Worm (Caenorhabditis elegans) whole organism, young adult: Measurements from ENCODE around the gene endu-2.

Experiments used
- F33H1.4 ChIP-seq: fragments of 200-800 bp; sonication (Bioruptor generic); IDR thresholded peaks from 2 replicates; pipeline ENCODE4 v1.3.6; 2022; ENCODE audit warnings: missing genetic modification reagents, missing genetic modification characterization, missing compliant biosample characterization
- K12H6.12 ChIP-seq: fragments of 200-800 bp; sonication (Bioruptor generic); optimal IDR thresholded peaks from 2 replicates; lab custom pipeline; 2018; ENCODE audit warnings: mild to moderate bottlenecking, missing genetic modification characterization, missing compliant biosample characterization
- Y56A3A.18 ChIP-seq: fragments of 200-800 bp; sonication (Bioruptor generic); IDR thresholded peaks from 2 replicates; pipeline ENCODE4 v1.3.6; 2022; ENCODE audit warnings: missing genetic modification reagents, missing genetic modification characterization, missing compliant biosample characterization
- ZK185.1 ChIP-seq: sonication (generic microtip); optimal IDR thresholded peaks from 2 replicates; lab custom pipeline; 2016; ENCODE audit warnings: mild to moderate bottlenecking, missing genetic modification characterization, missing compliant biosample characterization; ENCODE audit not compliant: poor library complexity, severe bottlenecking
- akir-1 ChIP-seq: fragments of 200-800 bp; sonication (Bioruptor generic); optimal IDR thresholded peaks from 2 replicates; lab custom pipeline; 2018; ENCODE audit warnings: mild to moderate bottlenecking, missing genetic modification characterization, moderate library complexity, missing compliant biosample characterization
- aptf-2 ChIP-seq: fragments of 200-800 bp; sonication (Bioruptor generic); conservative IDR thresholded peaks from 2 replicates; pipeline ENCODE4 v1.3.6; 2022; ENCODE audit warnings: missing genetic modification reagents, missing genetic modification characterization, missing compliant biosample characterization
- atf-7 ChIP-seq: sonication (generic microtip); optimal IDR thresholded peaks from 2 replicates; lab custom pipeline; 2017; ENCODE audit warnings: mild to moderate bottlenecking, missing genetic modification characterization, missing compliant biosample characterization
- attf-3 ChIP-seq: fragments of 200-800 bp; sonication (Bioruptor generic); conservative IDR thresholded peaks from 2 replicates; pipeline ENCODE4 v1.3.6; 2022; ENCODE audit warnings: missing genetic modification reagents, missing genetic modification characterization, missing compliant biosample characterization
- attf-5 ChIP-seq: fragments of 200-800 bp; sonication (Bioruptor generic); optimal IDR thresholded peaks from 2 replicates; lab custom pipeline; 2018; ENCODE audit warnings: mild to moderate bottlenecking, missing genetic modification characterization, missing compliant biosample characterization
- attf-6 ChIP-seq: fragments of 200-800 bp; sonication (Bioruptor generic); IDR thresholded peaks from 2 replicates; pipeline ENCODE4 v1.3.6; 2022; ENCODE audit warnings: missing genetic modification reagents, missing genetic modification characterization, missing compliant biosample characterization
- bed-2 ChIP-seq: fragments of 200-800 bp; sonication (Bioruptor generic); IDR thresholded peaks from 2 replicates; pipeline ENCODE4 v1.3.6; 2022; ENCODE audit warnings: missing genetic modification reagents, missing genetic modification characterization, missing compliant biosample characterization
- ccch-3 ChIP-seq: fragments of 200-800 bp; sonication (Bioruptor generic); optimal IDR thresholded peaks from 2 replicates; lab custom pipeline; 2018; ENCODE audit warnings: mild to moderate bottlenecking, missing genetic modification characterization, missing compliant biosample characterization
- cebp-1 ChIP-seq, 2 experiments: fragments of 200-800 bp in 1 of 2; sonication (Bioruptor generic) in 1 of 2; sonication (generic microtip) in 1 of 2; IDR thresholded peaks in 1 of 2; optimal IDR thresholded peaks in 1 of 2; 2 replicates each; pipeline versions ENCODE4 v1.3.6 to Lab custom; 2017 to 2022; ENCODE audit warnings: missing compliant biosample characterization in 2 of 2, missing genetic modification characterization in 2 of 2, mild to moderate bottlenecking in 1 of 2, missing genetic modification reagents in 1 of 2, moderate library complexity in 1 of 2
- ceh-100 ChIP-seq: fragments of 200-800 bp; sonication (Bioruptor generic); IDR thresholded peaks from 2 replicates; pipeline ENCODE4 v1.3.6; 2022; ENCODE audit warnings: missing genetic modification reagents, missing genetic modification characterization, missing compliant biosample characterization
- ceh-27 ChIP-seq: fragments of 200-800 bp; sonication (Bioruptor generic); optimal IDR thresholded peaks from 2 replicates; lab custom pipeline; 2018; ENCODE audit warnings: mild to moderate bottlenecking, missing genetic modification characterization, moderate library complexity, missing compliant biosample characterization
- ceh-79 ChIP-seq: sonication (generic microtip); optimal IDR thresholded peaks from 2 replicates; lab custom pipeline; 2017; ENCODE audit warnings: mild to moderate bottlenecking, missing genetic modification characterization, missing compliant biosample characterization
- chd-7 ChIP-seq: sonication (generic microtip); optimal IDR thresholded peaks from 2 replicates; lab custom pipeline; 2016; ENCODE audit warnings: mild to moderate bottlenecking, missing genetic modification characterization, moderate library complexity, missing compliant biosample characterization
- dox-1 ChIP-seq: fragments of 200-800 bp; sonication (Bioruptor generic); IDR thresholded peaks from 2 replicates; pipeline ENCODE4 v1.3.6; 2022; ENCODE audit warnings: missing genetic modification reagents, missing genetic modification characterization, missing compliant biosample characterization
- egrh-3 ChIP-seq: fragments of 200-800 bp; sonication (Bioruptor generic); IDR thresholded peaks from 2 replicates; pipeline ENCODE4 v1.3.6; 2022; ENCODE audit warnings: missing genetic modification reagents, missing genetic modification characterization, missing compliant biosample characterization
- ekl-4 ChIP-seq: fragments of 200-800 bp; sonication (Bioruptor generic); IDR thresholded peaks from 2 replicates; pipeline ENCODE4 v1.3.6; 2022; ENCODE audit warnings: missing genetic modification reagents, missing genetic modification characterization, missing compliant biosample characterization
- gei-17 ChIP-seq: fragments of 200-800 bp; sonication (Bioruptor generic); optimal IDR thresholded peaks from 2 replicates; lab custom pipeline; 2018; ENCODE audit warnings: mild to moderate bottlenecking, missing genetic modification characterization, missing compliant biosample characterization
- him-1 ChIP-seq: sonication (generic microtip); optimal IDR thresholded peaks from 2 replicates; lab custom pipeline; 2016; ENCODE audit warnings: missing genotype, missing genetic modification reagents, missing genetic modification characterization, missing compliant biosample characterization
- hlh-12 ChIP-seq: sonication (generic microtip); optimal IDR thresholded peaks from 2 replicates; lab custom pipeline; 2016; ENCODE audit warnings: missing genetic modification characterization, missing compliant biosample characterization
- hmg-1.2 ChIP-seq: fragments of 200-800 bp; sonication (Bioruptor generic); IDR thresholded peaks from 2 replicates; pipeline ENCODE4 v1.3.6; 2022; ENCODE audit warnings: missing genetic modification reagents, missing genetic modification characterization, missing compliant biosample characterization
- hrde-1 ChIP-seq: sonication (generic microtip); optimal IDR thresholded peaks from 2 replicates; lab custom pipeline; 2016; ENCODE audit warnings: missing genetic modification characterization, mild to moderate bottlenecking, missing compliant biosample characterization, moderate library complexity, missing genotype, missing genetic modification reagents, borderline replicate concordance
- let-607 ChIP-seq, 2 experiments: fragments of 200-800 bp in 1 of 2; sonication (Bioruptor generic) in 1 of 2; sonication (generic microtip) in 1 of 2; optimal IDR thresholded peaks; 2 replicates each; lab custom pipeline; 2016 to 2018; ENCODE audit warnings: mild to moderate bottlenecking in 2 of 2, missing compliant biosample characterization in 2 of 2, missing genetic modification characterization in 2 of 2, moderate library complexity in 2 of 2, missing genotype in 1 of 2
- lin-35 ChIP-seq, 3 experiments: fragments of 150-350 bp in 2 of 3; sonication (generic microtip) in 1 of 3; optimal IDR thresholded peaks; 2 replicates each; lab custom pipeline; 2014 to 2018; ENCODE audit warnings: missing biosample characterization in 3 of 3, missing genetic modification characterization in 3 of 3, missing genetic modification reagents in 3 of 3
- lin-40 ChIP-seq: sonication (generic microtip); optimal IDR thresholded peaks from 2 replicates; lab custom pipeline; 2016; ENCODE audit warnings: missing genetic modification characterization, mild to moderate bottlenecking, missing compliant biosample characterization, missing genotype, missing genetic modification reagents
- nhr-80 ChIP-seq: sonication (generic microtip); optimal IDR thresholded peaks from 2 replicates; lab custom pipeline; 2016; ENCODE audit warnings: missing genetic modification characterization, missing compliant biosample characterization
- repo-1 ChIP-seq: sonication (generic microtip); optimal IDR thresholded peaks from 2 replicates; lab custom pipeline; 2017; ENCODE audit warnings: mild to moderate bottlenecking, missing genetic modification characterization, missing compliant biosample characterization
- rpc-1 ChIP-seq, 2 experiments: fragments of 150-350 bp in 1 of 2; sonication (generic microtip) in 1 of 2; optimal IDR thresholded peaks; 2 replicates each; lab custom pipeline; 2014 to 2018; ENCODE audit warnings: missing biosample characterization in 1 of 2, missing genetic modification characterization in 1 of 2, missing genetic modification reagents in 1 of 2, missing genotype in 1 of 2
- sdz-38 ChIP-seq: sonication (generic microtip); optimal IDR thresholded peaks from 2 replicates; lab custom pipeline; 2016; ENCODE audit warnings: missing genotype, missing genetic modification characterization, missing compliant biosample characterization
- sea-2 ChIP-seq: fragments of 200-800 bp; sonication (Bioruptor generic); IDR thresholded peaks from 2 replicates; pipeline ENCODE4 v1.3.6; 2022; ENCODE audit warnings: missing genetic modification characterization, missing compliant biosample characterization
- snpc-1.3 ChIP-seq: sonication (generic microtip); optimal IDR thresholded peaks from 2 replicates; lab custom pipeline; 2017; ENCODE audit warnings: missing genetic modification characterization, mild to moderate bottlenecking, missing compliant biosample characterization, antibody characterized with exemption, moderate library complexity, missing genotype, missing genetic modification reagents; ENCODE audit not compliant: insufficient read depth
- snpc-4 ChIP-seq, 5 experiments: fragments of 150-350 bp in 1 of 5; sonication (generic microtip) in 4 of 5; optimal IDR thresholded peaks; 2 replicates each; lab custom pipeline; 2014 to 2018; ENCODE audit warnings: missing genetic modification characterization in 5 of 5, missing biosample characterization in 3 of 5, antibody characterized with exemption in 2 of 5, mild to moderate bottlenecking in 2 of 5, missing compliant biosample characterization in 2 of 5, missing genotype in 2 of 5, moderate library complexity in 2 of 5, missing genetic modification reagents in 1 of 5
- somi-1 ChIP-seq: fragments of 200-800 bp; sonication (Bioruptor generic); optimal IDR thresholded peaks from 2 replicates; lab custom pipeline; 2018; ENCODE audit warnings: mild to moderate bottlenecking, missing genetic modification characterization, missing compliant biosample characterization
- sptf-2 ChIP-seq: fragments of 200-800 bp; sonication (Bioruptor generic); optimal IDR thresholded peaks from 2 replicates; lab custom pipeline; 2018; ENCODE audit warnings: mild to moderate bottlenecking, missing genetic modification characterization, missing compliant biosample characterization
- zfh-2 ChIP-seq: fragments of 200-800 bp; sonication (Bioruptor generic); conservative IDR thresholded peaks from 2 replicates; pipeline ENCODE4 v1.3.6; 2022; ENCODE audit warnings: missing genetic modification reagents, missing genetic modification characterization, missing compliant biosample characterization
- ztf-22 ChIP-seq: fragments of 200-800 bp; sonication (Bioruptor generic); optimal IDR thresholded peaks from 2 replicates; lab custom pipeline; 2018; ENCODE audit warnings: mild to moderate bottlenecking, missing genetic modification characterization, moderate library complexity, missing compliant biosample characterization
- ztf-6 ChIP-seq: fragments of 200-800 bp; sonication (Bioruptor generic); IDR thresholded peaks from 2 replicates; pipeline ENCODE4 v1.3.6; 2022; ENCODE audit warnings: missing genetic modification reagents, missing genetic modification characterization, missing compliant biosample characterization

endu-2 gene

ce11 chrX:8285169-8285796, 43.2 kb downstream of the endu-2 start, which contains the start of the genes fis-2 and F13B9.2:
fis-2 (minus strand) TSS chrX:8285219.
F13B9.2 (plus strand) TSS chrX:8285683.
- TF ChIP-seq snpc-1.3: no peak
- no peak for TF ChIP-seq chd-7 (tag; lab: Kevin White, UChicago)

ce11 chrX:8286164-8286563, 44.1 kb downstream of the endu-2 start:
- peak; percentile 91 for TF ChIP-seq cebp-1 (GFP tag; IDR thresholded peaks at IDR 0.05; lab: Robert Waterston, UW)
- TF ChIP-seq cebp-1 (tag; optimal IDR thresholded peaks at IDR 0.05; lab: Kevin White, UChicago): peak; percentile 97
- TF ChIP-seq ztf-6: no peak
- TF ChIP-seq somi-1 (GFP tag; lab: Kevin White, UChicago): no peak
- no peak for TF ChIP-seq rpc-1 (optimal IDR thresholded peaks at IDR 0.05; lab: Kevin White, UChicago)
- TF ChIP-seq rpc-1 (tag; optimal IDR thresholded peaks at IDR 0.05; lab: Kevin White, UChicago): no peak

ce11 chrX:8286740-8287299, 44.7 kb downstream of the endu-2 start, which contains the start of gene sec-16A.2:
sec-16A.2 (plus strand) TSS chrX:8287249.
- peak; percentile 18 for TF ChIP-seq K12H6.12 (tag; lab: Kevin White, UChicago)
- TF ChIP-seq ZK185.1: peak; percentile 48
- TF ChIP-seq lin-35 (GFP tag; optimal IDR thresholded peaks at IDR 0.05; lab: Kevin White, UChicago): peak in 1 of 3 experiments; percentile 28
- no peak for TF ChIP-seq ekl-4
- TF ChIP-seq hmg-1.2 (GFP tag; lab: Robert Waterston, UW): peak; percentile 33; the same call in 1 of the 2 replicates
- no peak for TF ChIP-seq attf-3
- TF ChIP-seq let-607 (tag; optimal IDR thresholded peaks at IDR 0.05; lab: Kevin White, UChicago): peak; percentile 5 to 58
- TF ChIP-seq attf-5 (GFP tag; lab: Kevin White, UChicago): peak; percentile 54
- no peak for TF ChIP-seq cebp-1 (GFP tag; IDR thresholded peaks at IDR 0.05; lab: Robert Waterston, UW)
- TF ChIP-seq cebp-1 (tag; optimal IDR thresholded peaks at IDR 0.05; lab: Kevin White, UChicago): peak; percentile 13
- TF ChIP-seq dox-1: peak; percentile 60; the same call in 1 of the 2 replicates
- no peak for TF ChIP-seq attf-6
- TF ChIP-seq repo-1 (tag; lab: Kevin White, UChicago): no peak
- TF ChIP-seq somi-1 (GFP tag; lab: Kevin White, UChicago): no peak
- no peak for TF ChIP-seq sptf-2 (GFP tag; lab: Kevin White, UChicago)
- peak; percentile 78 for TF ChIP-seq nhr-80 (tag; lab: Kevin White, UChicago)
- TF ChIP-seq lin-40: peak; percentile 46
- no peak for TF ChIP-seq hrde-1 (tag; lab: Kevin White, UChicago)
- TF ChIP-seq bed-2 (GFP tag; lab: Robert Waterston, UW): no peak
- no peak for TF ChIP-seq sdz-38
- TF ChIP-seq F33H1.4 (GFP tag; lab: Robert Waterston, UW): peak; percentile 68
- TF ChIP-seq zfh-2: peak; percentile 87
- no peak for TF ChIP-seq gei-17 (GFP tag; lab: Kevin White, UChicago)
- TF ChIP-seq snpc-4 (GFP tag; optimal IDR thresholded peaks at IDR 0.05; lab: Kevin White, UChicago): no peak
- peak in 1 of 4 experiments; percentile 61 for TF ChIP-seq snpc-4 (tag; optimal IDR thresholded peaks at IDR 0.05; lab: Kevin White, UChicago)
- peak; percentile 62 for TF ChIP-seq ceh-27 (GFP tag; lab: Kevin White, UChicago)
- TF ChIP-seq him-1 (tag; lab: Kevin White, UChicago): no peak
- TF ChIP-seq, all 124 proteins: peak for 14

- TF ChIP-seq ceh-100 (GFP tag; lab: Robert Waterston, UW) (no peak), sea-2 (GFP tag; lab: Robert Waterston, UW) (peak; percentile 14; the same call in 1 of the 2 replicates), hlh-12 (tag; lab: Kevin White, UChicago) (no peak), ccch-3 (GFP tag; lab: Kevin White, UChicago) (no peak), ztf-22 (GFP tag; lab: Kevin White, UChicago) (no peak), akir-1 (GFP tag; lab: Kevin White, UChicago) (no peak), zfh-2 (peak; percentile 65), egrh-3 (GFP tag; lab: Robert Waterston, UW) (no peak), ceh-79 (tag; lab: Kevin White, UChicago) (no peak), Y56A3A.18 (GFP tag; lab: Robert Waterston, UW) (no peak), atf-7 (tag; lab: Kevin White, UChicago) (no peak), rpc-1 (optimal IDR thresholded peaks at IDR 0.05; lab: Kevin White, UChicago) (no peak), rpc-1 (tag; optimal IDR thresholded peaks at IDR 0.05; lab: Kevin White, UChicago) (no peak), aptf-2 (GFP tag; lab: Robert Waterston, UW) (no peak)
Measured at ce11 chrX:8294586-8294985, 52.5 kb downstream of the endu-2 start, which contains the start of gene R09F10.3. R09F10.3 (plus strand) TSS chrX:8294625.
